Fruit fly (Drosophila melanogaster) whole organism, prepupa: ENCODE data around the gene eIF2Bepsilon.

Experiments
- Blimp-1 ChIP-seq: fragments of 200-800 bp; sonication (Bioruptor generic); optimal IDR thresholded peaks from 3 replicates; lab custom pipeline; 2017; ENCODE audit warnings: missing biosample characterization, missing genetic modification characterization, mild to moderate bottlenecking, moderate library complexity, missing genetic modification reagents
- CG10669 ChIP-seq: fragments of 200-800 bp; sonication (Bioruptor generic); optimal IDR thresholded peaks from 3 replicates; lab custom pipeline; 2018; ENCODE audit warnings: missing biosample characterization, mild to moderate bottlenecking, missing genetic modification characterization, moderate library complexity
- CG11294 ChIP-seq: fragments of 200-800 bp; sonication (Bioruptor generic); IDR thresholded peaks from 2 replicates; pipeline ENCODE4 v1.3.6; 2022; ENCODE audit warnings: missing biosample characterization, missing genetic modification characterization
- CG11762 ChIP-seq: fragments of 200-800 bp; sonication (Bioruptor generic); optimal IDR thresholded peaks from 3 replicates; lab custom pipeline; 2016; ENCODE audit warnings: missing biosample characterization, missing genetic modification characterization; ENCODE audit not compliant: insufficient read depth
- CG11902 ChIP-seq: fragments of 200-800 bp; sonication (Bioruptor generic); optimal IDR thresholded peaks from 3 replicates; lab custom pipeline; 2016; ENCODE audit warnings: missing biosample characterization, missing genetic modification characterization
- CG15336 ChIP-seq: fragments of 200-800 bp; sonication (Bioruptor generic); IDR thresholded peaks from 2 replicates; pipeline ENCODE4 v1.3.6; 2022; ENCODE audit warnings: missing biosample characterization, missing genetic modification characterization
- CG1621 ChIP-seq: fragments of 200-800 bp; sonication (Bioruptor generic); optimal IDR thresholded peaks from 3 replicates; lab custom pipeline; 2018; ENCODE audit warnings: missing biosample characterization, mild to moderate bottlenecking, missing genetic modification characterization
- CG31627 ChIP-seq: fragments of 200-800 bp; sonication (Bioruptor generic); optimal IDR thresholded peaks from 3 replicates; lab custom pipeline; 2016; ENCODE audit warnings: missing biosample characterization, missing genetic modification characterization
- CG32006 ChIP-seq: fragments of 200-800 bp; sonication (Bioruptor generic); optimal IDR thresholded peaks from 3 replicates; lab custom pipeline; 2017; ENCODE audit warnings: missing biosample characterization, mild to moderate bottlenecking, missing genetic modification characterization
- CG34406 ChIP-seq: fragments of 200-800 bp; sonication (Bioruptor generic); optimal IDR thresholded peaks from 3 replicates; lab custom pipeline; 2016; ENCODE audit warnings: missing biosample characterization, missing genetic modification characterization
- CG3919 ChIP-seq: fragments of 200-800 bp; sonication (Bioruptor generic); optimal IDR thresholded peaks from 3 replicates; lab custom pipeline; 2016; ENCODE audit warnings: missing biosample characterization, missing genetic modification characterization
- CG4318 ChIP-seq: fragments of 200-800 bp; sonication (Bioruptor generic); optimal IDR thresholded peaks from 3 replicates; lab custom pipeline; 2017; ENCODE audit warnings: missing biosample characterization, mild to moderate bottlenecking, missing genetic modification characterization
- CG6163 ChIP-seq: fragments of 200-800 bp; sonication (Bioruptor generic); IDR thresholded peaks from 3 replicates; pipeline ENCODE4 v1.3.6; 2022; ENCODE audit warnings: missing biosample characterization, missing genetic modification characterization
- CG6276 ChIP-seq: fragments of 200-800 bp; sonication (Bioruptor generic); optimal IDR thresholded peaks from 2 replicates; lab custom pipeline; 2017; ENCODE audit warnings: missing biosample characterization, mild to moderate bottlenecking, missing genetic modification characterization
- CG6792 ChIP-seq: fragments of 200-800 bp; sonication (Bioruptor generic); optimal IDR thresholded peaks from 3 replicates; lab custom pipeline; 2016; ENCODE audit warnings: missing biosample characterization, missing genetic modification characterization
- CG6808 ChIP-seq: fragments of 200-800 bp; sonication (Bioruptor generic); optimal IDR thresholded peaks from 3 replicates; lab custom pipeline; 2017; ENCODE audit warnings: missing biosample characterization, missing genetic modification characterization, mild to moderate bottlenecking, moderate library complexity, missing genetic modification reagents
- CG7368 ChIP-seq: fragments of 200-800 bp; sonication (Bioruptor generic); optimal IDR thresholded peaks from 3 replicates; lab custom pipeline; 2016; ENCODE audit warnings: missing biosample characterization, missing genetic modification characterization
- CG8119 ChIP-seq: fragments of 200-800 bp; sonication (Bioruptor generic); IDR thresholded peaks from 3 replicates; pipeline ENCODE4 v1.3.6; 2022; ENCODE audit warnings: missing biosample characterization, missing genetic modification characterization
- CG8319 ChIP-seq: fragments of 200-800 bp; sonication (Bioruptor generic); optimal IDR thresholded peaks from 3 replicates; lab custom pipeline; 2016; ENCODE audit warnings: missing biosample characterization, missing genetic modification characterization
- CG8632 ChIP-seq: fragments of 200-800 bp; sonication (Bioruptor generic); optimal IDR thresholded peaks from 3 replicates; lab custom pipeline; 2016; ENCODE audit warnings: missing biosample characterization, missing genetic modification characterization
- CG9139 ChIP-seq: fragments of 200-800 bp; sonication (Bioruptor generic); optimal IDR thresholded peaks from 3 replicates; lab custom pipeline; 2017; ENCODE audit warnings: missing biosample characterization, mild to moderate bottlenecking, missing genetic modification characterization
- Eip75B ChIP-seq: fragments of 200-800 bp; sonication (Bioruptor generic); optimal IDR thresholded peaks from 3 replicates; lab custom pipeline; 2016; ENCODE audit warnings: missing biosample characterization, missing genetic modification characterization
- Eip78C ChIP-seq: fragments of 200-800 bp; sonication (Bioruptor generic); peaks from one replicate; lab custom pipeline; 2016; ENCODE audit warnings: missing biosample characterization, missing genetic modification characterization
- Eip93F ChIP-seq: fragments of 200-800 bp; sonication (Bioruptor generic); optimal IDR thresholded peaks from 2 replicates; lab custom pipeline; 2016; ENCODE audit warnings: missing biosample characterization, mild to moderate bottlenecking, missing genetic modification characterization
- Ets21C ChIP-seq: fragments of 200-800 bp; sonication (Bioruptor generic); optimal IDR thresholded peaks from 3 replicates; lab custom pipeline; 2016; ENCODE audit warnings: missing biosample characterization, missing genetic modification characterization
- Ets96B ChIP-seq: fragments of 200-800 bp; optimal IDR thresholded peaks from 2 replicates; lab custom pipeline; 2019; ENCODE audit warnings: missing biosample characterization, mild to moderate bottlenecking, missing genetic modification characterization, moderate library complexity
- Hr38 ChIP-seq: sonication (Bioruptor generic); optimal IDR thresholded peaks from 2 replicates; lab custom pipeline; 2016; ENCODE audit warnings: missing biosample characterization, missing genetic modification characterization
- Hr4 ChIP-seq: fragments of 200-800 bp; sonication (Bioruptor generic); optimal IDR thresholded peaks from 3 replicates; lab custom pipeline; 2016; ENCODE audit warnings: missing biosample characterization, missing genetic modification characterization
- Lpt ChIP-seq: fragments of 200-800 bp; sonication (Bioruptor generic); optimal IDR thresholded peaks from 3 replicates; lab custom pipeline; 2016; ENCODE audit warnings: missing biosample characterization, missing genetic modification characterization
- Met ChIP-seq: fragments of 200-800 bp; sonication (Bioruptor generic); optimal IDR thresholded peaks from 3 replicates; lab custom pipeline; 2016; ENCODE audit warnings: missing biosample characterization, missing genetic modification characterization
- OdsH ChIP-seq: fragments of 200-800 bp; sonication (Bioruptor generic); optimal IDR thresholded peaks from 3 replicates; lab custom pipeline; 2016; ENCODE audit warnings: missing biosample characterization, missing genetic modification characterization
- Smox ChIP-seq: fragments of 200-800 bp; sonication (Bioruptor generic); optimal IDR thresholded peaks from 3 replicates; lab custom pipeline; 2016; ENCODE audit warnings: missing biosample characterization, missing genetic modification characterization
- Sox102F ChIP-seq: fragments of 200-800 bp; sonication (Bioruptor generic); optimal IDR thresholded peaks from 2 replicates; lab custom pipeline; 2016; ENCODE audit warnings: missing biosample characterization, mild to moderate bottlenecking, missing genetic modification characterization
- Sox14 ChIP-seq: fragments of 200-800 bp; sonication (Bioruptor generic); optimal IDR thresholded peaks from 3 replicates; lab custom pipeline; 2016; ENCODE audit warnings: missing biosample characterization, missing genetic modification characterization
- achi ChIP-seq: fragments of 200-800 bp; sonication (Bioruptor generic); optimal IDR thresholded peaks from 3 replicates; lab custom pipeline; 2016; ENCODE audit warnings: missing biosample characterization, missing genetic modification characterization
- acj6 ChIP-seq: fragments of 200-800 bp; sonication (Bioruptor generic); optimal IDR thresholded peaks from 3 replicates; lab custom pipeline; 2016; ENCODE audit warnings: missing biosample characterization, missing genetic modification characterization
- dsx ChIP-seq: fragments of 200-800 bp; optimal IDR thresholded peaks from 3 replicates; lab custom pipeline; 2019; ENCODE audit warnings: missing biosample characterization, mild to moderate bottlenecking, missing genetic modification characterization, moderate library complexity; ENCODE audit not compliant: poor library complexity, severe bottlenecking
- eg ChIP-seq: fragments of 200-800 bp; sonication (Bioruptor generic); IDR thresholded peaks from 3 replicates; pipeline ENCODE4 v1.3.6; 2022; ENCODE audit warnings: missing biosample characterization, missing genetic modification characterization
- esn ChIP-seq: fragments of 200-800 bp; sonication (Bioruptor generic); optimal IDR thresholded peaks from 2 replicates; lab custom pipeline; 2016; ENCODE audit warnings: missing biosample characterization, mild to moderate bottlenecking, missing genetic modification characterization, moderate library complexity
- fd85E ChIP-seq: fragments of 200-800 bp; sonication (Bioruptor generic); optimal IDR thresholded peaks from 3 replicates; lab custom pipeline; 2016; ENCODE audit warnings: missing biosample characterization, missing genetic modification characterization
- fkh ChIP-seq: fragments of 200-800 bp; sonication (Bioruptor generic); optimal IDR thresholded peaks from 3 replicates; lab custom pipeline; 2017; ENCODE audit warnings: missing biosample characterization, mild to moderate bottlenecking, missing genetic modification characterization, moderate library complexity
- lz ChIP-seq: fragments of 200-800 bp; sonication (Bioruptor generic); optimal IDR thresholded peaks from 3 replicates; lab custom pipeline; 2016; ENCODE audit warnings: missing biosample characterization, missing genetic modification characterization
- salr ChIP-seq, 2 experiments: fragments of 200-800 bp; sonication (Bioruptor generic); optimal IDR thresholded peaks; 3 replicates each; lab custom pipeline; 2016 to 2018; ENCODE audit warnings: missing biosample characterization in 2 of 2, missing genetic modification characterization in 2 of 2, mild to moderate bottlenecking in 1 of 2
- ss ChIP-seq, 2 experiments: fragments of 200-800 bp; sonication (Bioruptor generic); optimal IDR thresholded peaks; 2 replicates in 1 of 2; 3 replicates in 1 of 2; lab custom pipeline; 2017 to 2018; ENCODE audit warnings: mild to moderate bottlenecking in 2 of 2, missing biosample characterization in 2 of 2, missing genetic modification characterization in 2 of 2, moderate library complexity in 1 of 2
- svp ChIP-seq: fragments of 200-800 bp; sonication (Bioruptor generic); peaks from one replicate; lab custom pipeline; 2016; ENCODE audit warnings: missing biosample characterization, missing genetic modification characterization
- topi ChIP-seq: fragments of 200-800 bp; sonication (Bioruptor generic); optimal IDR thresholded peaks from 3 replicates; lab custom pipeline; 2016; ENCODE audit warnings: missing biosample characterization, missing genetic modification characterization
- vri ChIP-seq: fragments of 200-800 bp; sonication (Bioruptor generic); optimal IDR thresholded peaks from 3 replicates; lab custom pipeline; 2016; ENCODE audit warnings: missing biosample characterization, mild to moderate bottlenecking, missing genetic modification characterization

The eIF2Bepsilon gene

DNA sequence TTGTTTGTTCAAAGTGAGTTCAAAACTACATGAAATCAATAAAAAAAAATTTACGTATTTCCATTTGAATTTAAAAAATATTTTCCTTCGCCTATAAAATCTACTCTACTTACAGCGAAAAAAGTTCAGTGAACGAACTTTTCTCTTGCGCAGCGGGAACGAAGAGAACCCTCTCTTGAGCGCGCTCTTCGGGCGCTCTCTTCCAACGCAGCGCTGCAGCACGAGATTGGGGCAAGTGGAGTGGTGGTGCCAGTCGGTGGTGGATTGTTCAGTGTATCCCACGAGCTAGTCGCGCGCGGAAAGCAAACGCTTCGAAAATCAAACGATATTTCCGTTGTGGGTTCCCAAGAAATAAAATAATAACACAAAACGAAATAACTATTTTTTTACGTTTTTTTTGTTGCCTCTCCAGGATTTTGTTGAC lies 19.0 kb upstream of the eIF2Bepsilon start, which contains the start of gene Hr4 (continued):
- TF ChIP-seq dsx (GFP tag; lab: Kevin White, UChicago): peak; percentile 1
- peak; percentile 25 for TF ChIP-seq CG3919
- TF ChIP-seq CG8119: peak; percentile 43; the same call in 2 of the 3 replicates
- no peak for TF ChIP-seq CG32006 (GFP tag; lab: Kevin White, UChicago)
- peak; percentile 74 for TF ChIP-seq Eip78C (GFP tag; lab: Kevin White, UChicago)
- TF ChIP-seq salr (GFP tag; optimal IDR thresholded peaks at IDR 0.05; lab: Kevin White, UChicago): no peak
- no peak for TF ChIP-seq Lpt (GFP tag; lab: Kevin White, UChicago)
- no peak for TF ChIP-seq OdsH (GFP tag; lab: Kevin White, UChicago)
- TF ChIP-seq Eip93F (GFP tag; lab: Kevin White, UChicago): peak; percentile 43
- TF ChIP-seq Sox102F (GFP tag; lab: Kevin White, UChicago): peak; percentile 64
- TF ChIP-seq ss (GFP tag; optimal IDR thresholded peaks at IDR 0.05; lab: Kevin White, UChicago): peak; percentile 2 to 34
- no peak for TF ChIP-seq CG7368 (GFP tag; lab: Kevin White, UChicago)
- peak; percentile 21 for TF ChIP-seq esn (GFP tag; lab: Kevin White, UChicago)
- no peak for TF ChIP-seq Ets21C (GFP tag; lab: Kevin White, UChicago)
- TF ChIP-seq CG9139 (GFP tag; lab: Kevin White, UChicago): peak; percentile 17
- peak; percentile 46 for TF ChIP-seq CG6276 (GFP tag; lab: Kevin White, UChicago)
- peak; percentile 28; the same call in 1 of the 3 replicates for TF ChIP-seq CG6163
- TF ChIP-seq CG6792 (GFP tag; lab: Kevin White, UChicago): no peak
- TF ChIP-seq Sox14 (GFP tag; lab: Kevin White, UChicago): no peak
- no peak for TF ChIP-seq CG8632 (GFP tag; lab: Kevin White, UChicago)
- no peak for TF ChIP-seq fd85E
- peak; percentile 62; the same call in 1 of the 2 replicates for TF ChIP-seq CG15336
- no peak for TF ChIP-seq lz (GFP tag; lab: Kevin White, UChicago)
- TF ChIP-seq, all 60 proteins: peak for 20

DNA sequence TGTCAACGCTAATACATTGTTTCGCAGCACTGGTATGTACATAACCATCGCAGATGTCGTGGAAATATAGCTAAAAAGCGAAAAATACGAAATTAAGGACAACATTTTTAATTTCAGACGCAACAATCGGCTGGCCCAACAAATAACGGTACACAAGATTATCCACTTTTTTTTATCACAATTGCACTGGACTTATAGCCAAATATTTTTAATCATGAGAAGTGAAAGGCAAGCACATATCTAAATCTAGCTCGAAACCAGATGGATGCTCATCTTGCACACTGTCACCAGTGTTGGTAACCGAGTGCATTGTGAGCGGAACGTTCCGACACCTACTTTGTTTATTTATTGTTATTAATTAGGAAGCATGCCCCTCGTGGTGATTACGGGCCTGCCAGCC lies 17.3 kb upstream of the eIF2Bepsilon start, which contains the start of the genes CG3857 and CG3587:
CG3857 (minus strand) TSS at position 21 of the 400 bp plus-strand sequence.
CG3587 (plus strand) TSS at position 288 of the 400 bp plus-strand sequence.
- peak; percentile 85 for TF ChIP-seq svp (GFP tag; lab: Kevin White, UChicago)
- peak; percentile 93 for TF ChIP-seq fkh (GFP tag; lab: Kevin White, UChicago)
- peak; percentile 85 for TF ChIP-seq CG31627 (GFP tag; lab: Kevin White, UChicago)
- peak; percentile 83 for TF ChIP-seq Ets21C (GFP tag; lab: Kevin White, UChicago)
- TF ChIP-seq CG11762 (GFP tag; lab: Kevin White, UChicago): peak; percentile 56
- TF ChIP-seq Sox102F (GFP tag; lab: Kevin White, UChicago): peak; percentile 82
- peak; percentile 55 for TF ChIP-seq CG11902
- TF ChIP-seq CG15336: peak; percentile 65
- peak; percentile 55 to 65 for TF ChIP-seq salr (GFP tag; optimal IDR thresholded peaks at IDR 0.05; lab: Kevin White, UChicago)
- peak; percentile 60 for TF ChIP-seq CG10669
- TF ChIP-seq esn (GFP tag; lab: Kevin White, UChicago): peak; percentile 85
- peak; percentile 77 for TF ChIP-seq Sox14 (GFP tag; lab: Kevin White, UChicago)
- peak; percentile 81 for TF ChIP-seq topi (GFP tag; lab: Kevin White, UChicago)
- peak; percentile 35; the same call in 1 of the 3 replicates for TF ChIP-seq CG6163
- peak; percentile 91 for TF ChIP-seq dsx (GFP tag; lab: Kevin White, UChicago)
- 0 out of 3 replicates have a peak, but pooled peaks have one; percentile 55 for TF ChIP-seq eg
- TF ChIP-seq Ets96B (tag; lab: Kevin White, UChicago): peak; percentile 65
- peak; percentile 77 for TF ChIP-seq Hr4 (GFP tag; lab: Kevin White, UChicago)
- TF ChIP-seq CG34406 (GFP tag; lab: Kevin White, UChicago): peak; percentile 59
- TF ChIP-seq Smox (GFP tag; lab: Kevin White, UChicago): peak; percentile 73
- peak; percentile 74 for TF ChIP-seq acj6 (GFP tag; lab: Kevin White, UChicago)
- TF ChIP-seq lz (GFP tag; lab: Kevin White, UChicago): peak; percentile 85
- peak; percentile 66 for TF ChIP-seq CG8319
- peak; percentile 74 for TF ChIP-seq achi
- TF ChIP-seq CG4318 (GFP tag; lab: Kevin White, UChicago): peak; percentile 31
- TF ChIP-seq Met: peak; percentile 80
- peak; percentile 89 for TF ChIP-seq Eip78C (GFP tag; lab: Kevin White, UChicago)
- peak; percentile 75 for TF ChIP-seq Eip75B (GFP tag; lab: Kevin White, UChicago)
- TF ChIP-seq CG8632 (GFP tag; lab: Kevin White, UChicago): peak; percentile 54
- TF ChIP-seq CG1621 (tag; lab: Kevin White, UChicago): peak; percentile 50
- TF ChIP-seq CG6808 (GFP tag; lab: Kevin White, UChicago): peak; percentile 36
- peak; percentile 30; the same call in 1 of the 2 replicates for TF ChIP-seq CG11294 (GFP tag; lab: Robert Waterston, UW)
- TF ChIP-seq CG6792 (GFP tag; lab: Kevin White, UChicago): peak; percentile 71
- TF ChIP-seq fd85E: no peak
- peak; percentile 56 for TF ChIP-seq vri (GFP tag; lab: Kevin White, UChicago)
- TF ChIP-seq Lpt (GFP tag; lab: Kevin White, UChicago): peak; percentile 64
- TF ChIP-seq Hr38 (GFP tag; lab: Kevin White, UChicago): peak; percentile 14
- peak; percentile 38 for TF ChIP-seq Blimp-1 (GFP tag; lab: Kevin White, UChicago)
